Worm (Caenorhabditis elegans) whole organism, L2 larva: ENCODE data around the gene svh-11.

Source experiments
- R02D3.7 ChIP-seq: fragments of 150-350 bp; optimal IDR thresholded peaks from 2 replicates; lab custom pipeline; 2014; ENCODE audit warnings: missing biosample characterization, missing genetic modification characterization
- alr-1 ChIP-seq: fragments of 150-350 bp; optimal IDR thresholded peaks from 2 replicates; lab custom pipeline; 2014; ENCODE audit warnings: missing biosample characterization, missing genetic modification characterization
- ama-1 ChIP-seq: fragments of 150-350 bp; optimal IDR thresholded peaks from 2 replicates; lab custom pipeline; 2018; ENCODE audit warnings: inconsistent platforms
- mbf-1 ChIP-seq: sonication (generic microtip); optimal IDR thresholded peaks from 2 replicates; lab custom pipeline; 2017; ENCODE audit warnings: missing biosample characterization, missing genetic modification characterization
- mdl-1 ChIP-seq, 2 experiments: fragments of 150-350 bp in 1 of 2; sonication (generic microtip) in 1 of 2; optimal IDR thresholded peaks; 2 replicates each; lab custom pipeline; 2017; ENCODE audit warnings: missing biosample characterization in 2 of 2, missing genetic modification characterization in 2 of 2
- nhr-12 ChIP-seq: fragments of 150-350 bp; optimal IDR thresholded peaks from 2 replicates; lab custom pipeline; 2014; ENCODE audit warnings: missing biosample characterization, missing genetic modification characterization
- nhr-25 ChIP-seq: fragments of 150-350 bp; sonication (generic microtip); optimal IDR thresholded peaks from 3 replicates; lab custom pipeline; 2014; ENCODE audit warnings: missing biosample characterization, missing genetic modification characterization
- snpc-4 ChIP-seq: fragments of 150-350 bp; optimal IDR thresholded peaks from 2 replicates; lab custom pipeline; 2014; ENCODE audit warnings: missing biosample characterization, missing genetic modification characterization
- unc-39 ChIP-seq: fragments of 150-350 bp; optimal IDR thresholded peaks from 2 replicates; lab custom pipeline; 2014; ENCODE audit warnings: missing biosample characterization, missing genetic modification characterization
- zag-1 ChIP-seq: fragments of 150-350 bp; optimal IDR thresholded peaks from 2 replicates; lab custom pipeline; 2014; ENCODE audit warnings: missing biosample characterization, missing genetic modification characterization
- ztf-11 ChIP-seq: sonication (generic microtip); optimal IDR thresholded peaks from 2 replicates; lab custom pipeline; 2017; ENCODE audit warnings: missing biosample characterization, missing genetic modification characterization

- TF ChIP-seq snpc-4 (tag; lab: Kevin White, UChicago) (no peak), nhr-12 (tag; lab: Kevin White, UChicago) (no peak), zag-1 (tag; lab: Kevin White, UChicago) (no peak), ztf-11 (tag; lab: Kevin White, UChicago) (no peak), R02D3.7 (tag; lab: Kevin White, UChicago) (no peak), nhr-25 (tag; lab: Kevin White, UChicago) (no peak), mdl-1 (tag; optimal IDR thresholded peaks at IDR 0.05; lab: Kevin White, UChicago) (no peak), mbf-1 (tag; lab: Kevin White, UChicago) (no peak), ama-1 (lab: Kevin White, UChicago) (no peak), alr-1 (tag; lab: Kevin White, UChicago) (no peak), unc-39 (no peak)
Measured at ce11 chrV:2179214-2179613, 27.7 kb upstream of the svh-11 start, which contains the start of gene cyp-33C1.
